Fruit fly (Drosophila melanogaster): ENCODE results near the gene CG4565.

Gene CG4565

dm6 chr3R:10872148-10872783 lies 19.7 kb downstream of the CG4565 start, which contains the start of gene Fdh (continued):
- peak in 1 of 2 experiments; percentile 38 for TF ChIP-seq Eip74EF (GFP tag; optimal IDR thresholded peaks at IDR 0.05)
- peak; percentile 24 for TF ChIP-seq caup (GFP tag; optimal IDR thresholded peaks at IDR 0.05; ENCODE audit: severe bottlenecking)
- TF ChIP-seq CG2120 (GFP tag; optimal IDR thresholded peaks at IDR 0.05) = peak; percentile 46
- TF ChIP-seq ci (GFP tag; IDR thresholded peaks at IDR 0.05) = 0 out of 3 replicates have a peak, but pooled peaks have one; percentile 35
- peak; percentile 79 for TF ChIP-seq Ets65A (GFP tag)
- peak; percentile 80 for TF ChIP-seq CG13775 (GFP tag; optimal IDR thresholded peaks at IDR 0.05)
- TF ChIP-seq repo (GFP tag; optimal IDR thresholded peaks at IDR 0.05) = peak; percentile 0
- no peak for TF ChIP-seq fu2 (GFP tag; optimal IDR thresholded peaks at IDR 0.05)
- peak; percentile 41 for TF ChIP-seq YL-1 (GFP tag; optimal IDR thresholded peaks at IDR 0.05)
- peak; percentile 61 for TF ChIP-seq CG13296 (GFP tag; optimal IDR thresholded peaks at IDR 0.05)
- peak; percentile 37 for TF ChIP-seq CG12769 (tag; optimal IDR thresholded peaks at IDR 0.05)
- TF ChIP-seq nom (GFP tag; optimal IDR thresholded peaks at IDR 0.05) = peak; percentile 51
- peak; percentile 1 for TF ChIP-seq HmgZ (tag; optimal IDR thresholded peaks at IDR 0.05)
- no peak for TF ChIP-seq Trl (optimal IDR thresholded peaks at IDR 0.05)
- TF ChIP-seq Trl (GFP tag; optimal IDR thresholded peaks at IDR 0.05) = peak; percentile 45
- TF ChIP-seq grau (tag; optimal IDR thresholded peaks at IDR 0.05) = peak; percentile 66
- TF ChIP-seq Dek (tag; optimal IDR thresholded peaks at IDR 0.05) = peak; percentile 60
- TF ChIP-seq CG5245 (GFP tag; optimal IDR thresholded peaks at IDR 0.05) = peak; percentile 31
- peak; percentile 53; the same call in 1 of the 2 replicates for TF ChIP-seq CG6689 (GFP tag; IDR thresholded peaks at IDR 0.05)
- TF ChIP-seq CG1603 (tag; optimal IDR thresholded peaks at IDR 0.05) = peak; percentile 42
- TF ChIP-seq CG1233 (GFP tag; optimal IDR thresholded peaks at IDR 0.05) = peak; percentile 66
- peak; percentile 22; the same call in 1 of the 2 replicates for TF ChIP-seq MBD-R2 (GFP tag; IDR thresholded peaks at IDR 0.05)
- no peak for TF ChIP-seq CG15011 (GFP tag; optimal IDR thresholded peaks at IDR 0.05)
- no peak for TF ChIP-seq ATbp (GFP tag; optimal IDR thresholded peaks at IDR 0.05)
- TF ChIP-seq emc (GFP tag; optimal IDR thresholded peaks at IDR 0.05) = no peak
- peak in 1 of 3 experiments; percentile 81 for TF ChIP-seq lola (GFP tag; optimal IDR thresholded peaks at IDR 0.05)
- peak; percentile 74 for TF ChIP-seq CG18262 (tag; optimal IDR thresholded peaks at IDR 0.05)
- peak; percentile 69 for TF ChIP-seq Fer3 (tag; optimal IDR thresholded peaks at IDR 0.05)
- peak; percentile 16 for TF ChIP-seq Mes4 (GFP tag; optimal IDR thresholded peaks at IDR 0.05)
- no peak for TF ChIP-seq Dfd (GFP tag; optimal IDR thresholded peaks at IDR 0.05)
- peak; percentile 95 for TF ChIP-seq Ets97D (GFP tag; optimal IDR thresholded peaks at IDR 0.05)
- TF ChIP-seq pita (GFP tag; optimal IDR thresholded peaks at IDR 0.05) = no peak
- peak; percentile 63 for TF ChIP-seq CG17359 (tag; optimal IDR thresholded peaks at IDR 0.05)
- TF ChIP-seq odd (GFP tag; optimal IDR thresholded peaks at IDR 0.05) = peak; percentile 62
- peak; percentile 62 for TF ChIP-seq Meics (GFP tag; optimal IDR thresholded peaks at IDR 0.05)
- TF ChIP-seq Sry-δ (GFP tag; optimal IDR thresholded peaks at IDR 0.05) = peak; percentile 9
- TF ChIP-seq tgo (GFP tag; IDR thresholded peaks at IDR 0.05) = peak; percentile 41; the same call in 2 of the 3 replicates
- TF ChIP-seq usp (GFP tag; optimal IDR thresholded peaks at IDR 0.05) = no peak
- TF ChIP-seq CG34224 (GFP tag; IDR thresholded peaks at IDR 0.05; ENCODE audit: partially characterized antibody) = no peak
- TF ChIP-seq CG7786 (GFP tag; optimal IDR thresholded peaks at IDR 0.05) = no peak
- TF ChIP-seq Hsf (GFP tag; optimal IDR thresholded peaks at IDR 0.05) = peak; percentile 38
- TF ChIP-seq CG8944 (GFP tag; optimal IDR thresholded peaks at IDR 0.05) = no peak
- TF ChIP-seq Ada2b (GFP tag; IDR thresholded peaks at IDR 0.05) = no peak
- TF ChIP-seq CG4404 (GFP tag; IDR thresholded peaks at IDR 0.05) = no peak
- TF ChIP-seq btn (GFP tag; optimal IDR thresholded peaks at IDR 0.05) = no peak
- TF ChIP-seq CG8765 (GFP tag; IDR thresholded peaks at IDR 0.05) = no peak
- TF ChIP-seq Atf3 (GFP tag; optimal IDR thresholded peaks at IDR 0.05) = no peak
- TF ChIP-seq sd (tag; optimal IDR thresholded peaks at IDR 0.05) = peak; percentile 58
- TF ChIP-seq ac (GFP tag; optimal IDR thresholded peaks at IDR 0.05) = no peak
- peak; percentile 81 for TF ChIP-seq CG17361 (GFP tag; IDR thresholded peaks at IDR 0.05)

All from whole organism, embryonic.